Fruit fly (Drosophila melanogaster) whole organism, embryonic: ENCODE data around the gene CG14020.

Experiments
- Abd-B ChIP-seq: fragments of 200-800 bp; sonication (Bioruptor generic); optimal IDR thresholded peaks from 2 replicates; lab custom pipeline; 2018; ENCODE audit warnings: missing biosample characterization, mild to moderate bottlenecking, missing genetic modification characterization, moderate library complexity
- B-H2 ChIP-seq: fragments of 200-800 bp; sonication (Bioruptor generic); optimal IDR thresholded peaks from 2 replicates; lab custom pipeline; 2018; ENCODE audit warnings: missing biosample characterization, mild to moderate bottlenecking, missing genetic modification characterization
- CG10209 ChIP-seq: fragments of 200-800 bp; sonication (Bioruptor generic); optimal IDR thresholded peaks from 3 replicates; lab custom pipeline; 2017; ENCODE audit warnings: missing biosample characterization, mild to moderate bottlenecking, missing genetic modification characterization, missing genetic modification reagents
- CG13296 ChIP-seq: fragments of 200-800 bp; sonication (Bioruptor generic); optimal IDR thresholded peaks from 3 replicates; lab custom pipeline; 2018; ENCODE audit warnings: missing biosample characterization, mild to moderate bottlenecking, missing genetic modification characterization
- CG13624 ChIP-seq: fragments of 200-800 bp; sonication (Bioruptor generic); optimal IDR thresholded peaks from 2 replicates; lab custom pipeline; 2016; ENCODE audit warnings: missing biosample characterization, missing genetic modification characterization
- CG14667 ChIP-seq: fragments of 200-800 bp; sonication (Bioruptor generic); IDR thresholded peaks from 2 replicates; pipeline ENCODE4 v1.3.6; 2022; ENCODE audit warnings: missing biosample characterization, missing genetic modification characterization
- CG14710 ChIP-seq: fragments of 200-800 bp; sonication (Bioruptor generic); optimal IDR thresholded peaks from 3 replicates; lab custom pipeline; 2019; ENCODE audit warnings: missing biosample characterization, mild to moderate bottlenecking, missing genetic modification characterization, moderate library complexity
- CG16815 ChIP-seq: fragments of 200-800 bp; sonication (Bioruptor generic); optimal IDR thresholded peaks from 3 replicates; lab custom pipeline; 2017; ENCODE audit warnings: missing biosample characterization, mild to moderate bottlenecking, missing genetic modification characterization
- CG17361 ChIP-seq: fragments of 200-800 bp; sonication (Bioruptor generic); IDR thresholded peaks from 3 replicates; pipeline ENCODE4 v1.3.6; 2022; ENCODE audit warnings: missing biosample characterization, missing genetic modification characterization
- CG2199 ChIP-seq: fragments of 200-800 bp; sonication (Bioruptor generic); IDR thresholded peaks from 3 replicates; pipeline ENCODE4 v1.3.6; 2022; ENCODE audit warnings: missing biosample characterization, missing genetic modification characterization
- CG30431 ChIP-seq: fragments of 200-800 bp; sonication (Bioruptor generic); optimal IDR thresholded peaks from 2 replicates; lab custom pipeline; 2017; ENCODE audit warnings: missing biosample characterization, missing genetic modification characterization
- CG31441 ChIP-seq: fragments of 200-800 bp; sonication (Bioruptor generic); IDR thresholded peaks from 2 replicates; pipeline ENCODE4 v1.3.6; 2022; ENCODE audit warnings: missing biosample characterization, missing genetic modification characterization
- CG3163 ChIP-seq: fragments of 200-800 bp; sonication (Bioruptor generic); optimal IDR thresholded peaks from 3 replicates; lab custom pipeline; 2016; ENCODE audit warnings: missing biosample characterization, missing genetic modification characterization
- CG32532 ChIP-seq: fragments of 200-800 bp; sonication (Bioruptor generic); IDR thresholded peaks from 2 replicates; pipeline ENCODE4 v1.3.6; 2022; ENCODE audit warnings: missing biosample characterization, missing genetic modification characterization
- CG32772 ChIP-seq: fragments of 200-800 bp; sonication (Bioruptor generic); IDR thresholded peaks from 2 replicates; pipeline ENCODE4 v1.3.6; 2022; ENCODE audit warnings: missing biosample characterization, missing genetic modification characterization
- CG3726 ChIP-seq: fragments of 200-800 bp; sonication (Bioruptor generic); IDR thresholded peaks from 3 replicates; pipeline ENCODE4, ENCODE4 v1.3.6; 2022; ENCODE audit warnings: missing biosample characterization, missing genetic modification characterization
- CG4424 ChIP-seq: fragments of 200-800 bp; sonication (Bioruptor generic); optimal IDR thresholded peaks from 3 replicates; lab custom pipeline; 2016; ENCODE audit warnings: missing biosample characterization, missing genetic modification characterization
- CG5953 ChIP-seq: fragments of 200-800 bp; sonication (Bioruptor generic); IDR thresholded peaks from 2 replicates; pipeline ENCODE4 v1.3.6; 2022; ENCODE audit warnings: missing biosample characterization, missing genetic modification characterization
- CG6683 ChIP-seq: fragments of 200-800 bp; sonication (Bioruptor generic); optimal IDR thresholded peaks from 2 replicates; lab custom pipeline; 2017; ENCODE audit warnings: missing biosample characterization, mild to moderate bottlenecking, missing genetic modification characterization, missing genetic modification reagents
- CG7963 ChIP-seq: fragments of 200-800 bp; sonication (Bioruptor generic); IDR thresholded peaks from 3 replicates; pipeline ENCODE4 v1.3.6; 2022; ENCODE audit warnings: missing biosample characterization, missing genetic modification characterization; ENCODE audit not compliant: partially characterized antibody
- CG8089 ChIP-seq: fragments of 200-800 bp; sonication (Bioruptor generic); optimal IDR thresholded peaks from 3 replicates; lab custom pipeline; 2016; ENCODE audit warnings: missing biosample characterization, missing genetic modification characterization
- Camta ChIP-seq: fragments of 200-800 bp; sonication (Bioruptor generic); optimal IDR thresholded peaks from 2 replicates; lab custom pipeline; 2016; ENCODE audit warnings: missing biosample characterization, missing genetic modification characterization
- Deaf1 ChIP-seq: fragments of 200-800 bp; optimal IDR thresholded peaks from 3 replicates; lab custom pipeline; 2019; ENCODE audit warnings: missing biosample characterization, mild to moderate bottlenecking, missing genetic modification characterization, moderate library complexity
- E2f1 ChIP-seq: fragments of 200-800 bp; sonication (Bioruptor generic); IDR thresholded peaks from 2 replicates; pipeline ENCODE4 v1.3.6; 2022; ENCODE audit warnings: missing biosample characterization, missing genetic modification characterization
- ERR ChIP-seq: fragments of 200-800 bp; sonication (Bioruptor generic); optimal IDR thresholded peaks from 2 replicates; lab custom pipeline; 2016; ENCODE audit warnings: missing biosample characterization, missing genetic modification characterization
- H2.0 ChIP-seq: fragments of 200-800 bp; sonication (Bioruptor generic); IDR thresholded peaks from 2 replicates; pipeline ENCODE4 v1.3.6; 2022; ENCODE audit warnings: missing biosample characterization, missing genetic modification characterization
- Hsf ChIP-seq: fragments of 200-800 bp; sonication (Bioruptor generic); optimal IDR thresholded peaks from 3 replicates; lab custom pipeline; 2016; ENCODE audit warnings: missing biosample characterization, missing genetic modification characterization
- Lpt ChIP-seq: fragments of >200 bp; optimal IDR thresholded peaks from 2 replicates; lab custom pipeline; 2018; ENCODE audit warnings: missing biosample characterization, missing genetic modification characterization
- Med ChIP-seq: fragments of 200-800 bp; sonication (Bioruptor generic); peaks from one replicate; lab custom pipeline; 2016; ENCODE audit warnings: missing biosample characterization, missing genetic modification characterization, mild to moderate bottlenecking, inconsistent platforms, moderate library complexity
- Mrtf ChIP-seq: fragments of 200-800 bp; sonication (Bioruptor generic); IDR thresholded peaks from 3 replicates; pipeline ENCODE4 v1.3.6; 2022; ENCODE audit warnings: missing biosample characterization, missing genetic modification characterization
- NFAT ChIP-seq: fragments of 200-800 bp; sonication (Bioruptor generic); IDR thresholded peaks from 2 replicates; pipeline ENCODE4 v1.3.6; 2022; ENCODE audit warnings: missing biosample characterization, missing genetic modification characterization
- Ptx1 ChIP-seq: fragments of 200-800 bp; sonication (Bioruptor generic); IDR thresholded peaks from 2 replicates; pipeline ENCODE4 v1.3.6; 2022; ENCODE audit warnings: missing biosample characterization, missing genetic modification characterization
- Rfx ChIP-seq: fragments of 200-800 bp; sonication (Bioruptor generic); IDR thresholded peaks from 2 replicates; pipeline ENCODE4 v1.3.6; 2022; ENCODE audit warnings: missing biosample characterization, missing genetic modification characterization
- Side ChIP-seq: fragments of 200-800 bp; sonication (Bioruptor generic); optimal IDR thresholded peaks from 2 replicates; lab custom pipeline; 2016; ENCODE audit warnings: missing biosample characterization, missing genetic modification characterization
- cg ChIP-seq: fragments of 200-800 bp; sonication (Bioruptor generic); optimal IDR thresholded peaks from 3 replicates; lab custom pipeline; 2019; ENCODE audit warnings: missing biosample characterization, mild to moderate bottlenecking, missing genetic modification characterization, moderate library complexity
- chif ChIP-seq, 2 experiments: fragments of 200-800 bp; sonication (Bioruptor generic); optimal IDR thresholded peaks; 3 replicates each; lab custom pipeline; 2016; ENCODE audit warnings: missing biosample characterization in 2 of 2, missing genetic modification characterization in 2 of 2
- crc ChIP-seq: fragments of 200-800 bp; sonication (Bioruptor generic); optimal IDR thresholded peaks from 2 replicates; lab custom pipeline; 2016; ENCODE audit warnings: missing biosample characterization, missing genetic modification characterization
- dimm ChIP-seq: fragments of 200-800 bp; sonication (Bioruptor generic); IDR thresholded peaks from 2 replicates; pipeline ENCODE4 v1.3.6; 2022; ENCODE audit warnings: missing biosample characterization, missing genetic modification characterization
- dpn ChIP-seq, 2 experiments: fragments of 200-800 bp; sonication (Bioruptor generic); optimal IDR thresholded peaks; 3 replicates each; lab custom pipeline; 2016; ENCODE audit warnings: missing biosample characterization in 2 of 2, missing genetic modification characterization in 2 of 2
- exex ChIP-seq: fragments of 200-800 bp; sonication (Bioruptor generic); optimal IDR thresholded peaks from 4 replicates; lab custom pipeline; 2018; ENCODE audit warnings: missing biosample characterization, mild to moderate bottlenecking, missing genetic modification characterization, moderate library complexity
- fd102C ChIP-seq: fragments of 200-800 bp; sonication (Bioruptor generic); optimal IDR thresholded peaks from 2 replicates; lab custom pipeline; 2018; ENCODE audit warnings: missing biosample characterization, mild to moderate bottlenecking, missing genetic modification characterization, moderate library complexity
- jing ChIP-seq: fragments of 200-800 bp; sonication (Bioruptor generic); optimal IDR thresholded peaks from 2 replicates; lab custom pipeline; 2018; ENCODE audit warnings: missing biosample characterization, mild to moderate bottlenecking, missing genetic modification characterization
- pan ChIP-seq, 4 experiments: fragments of >200 bp in 3 of 4; fragments of 200-800 bp in 1 of 4; sonication (Bioruptor generic) in 1 of 4; optimal IDR thresholded peaks in 3 of 4; IDR thresholded peaks in 1 of 4; 2 replicates each; pipeline versions ENCODE4 v1.3.6 to Lab custom; 2017 to 2022; ENCODE audit warnings: missing biosample characterization in 2 of 4, missing genetic modification characterization in 2 of 4, mixed read lengths in 1 of 4
- pho ChIP-seq: fragments of 200-800 bp; sonication (Bioruptor generic); optimal IDR thresholded peaks from 2 replicates; lab custom pipeline; 2016; ENCODE audit warnings: missing biosample characterization, missing genetic modification characterization
- pum ChIP-seq: fragments of 200-800 bp; sonication (Bioruptor generic); optimal IDR thresholded peaks from 2 replicates; lab custom pipeline; 2016; ENCODE audit warnings: missing biosample characterization, missing genetic modification characterization
- sd ChIP-seq: fragments of 200-800 bp; sonication (Bioruptor generic); optimal IDR thresholded peaks from 3 replicates; lab custom pipeline; 2018; ENCODE audit warnings: missing biosample characterization, mild to moderate bottlenecking, missing genetic modification characterization, moderate library complexity
- sisA ChIP-seq: fragments of 200-800 bp; sonication (Bioruptor generic); IDR thresholded peaks from 2 replicates; pipeline ENCODE4 v1.3.6; 2022; ENCODE audit warnings: missing biosample characterization, missing genetic modification characterization
- slou ChIP-seq: fragments of 200-800 bp; sonication (Bioruptor generic); optimal IDR thresholded peaks from 3 replicates; lab custom pipeline; 2016; ENCODE audit warnings: missing biosample characterization, missing genetic modification characterization
- tap ChIP-seq: fragments of 200-800 bp; optimal IDR thresholded peaks from 3 replicates; lab custom pipeline; 2019; ENCODE audit warnings: missing biosample characterization, mild to moderate bottlenecking, missing genetic modification characterization, moderate library complexity
- tin ChIP-seq: fragments of 200-800 bp; sonication (Bioruptor generic); optimal IDR thresholded peaks from 3 replicates; lab custom pipeline; 2016; ENCODE audit warnings: missing biosample characterization, missing genetic modification characterization

Gene CG14020

DNA sequence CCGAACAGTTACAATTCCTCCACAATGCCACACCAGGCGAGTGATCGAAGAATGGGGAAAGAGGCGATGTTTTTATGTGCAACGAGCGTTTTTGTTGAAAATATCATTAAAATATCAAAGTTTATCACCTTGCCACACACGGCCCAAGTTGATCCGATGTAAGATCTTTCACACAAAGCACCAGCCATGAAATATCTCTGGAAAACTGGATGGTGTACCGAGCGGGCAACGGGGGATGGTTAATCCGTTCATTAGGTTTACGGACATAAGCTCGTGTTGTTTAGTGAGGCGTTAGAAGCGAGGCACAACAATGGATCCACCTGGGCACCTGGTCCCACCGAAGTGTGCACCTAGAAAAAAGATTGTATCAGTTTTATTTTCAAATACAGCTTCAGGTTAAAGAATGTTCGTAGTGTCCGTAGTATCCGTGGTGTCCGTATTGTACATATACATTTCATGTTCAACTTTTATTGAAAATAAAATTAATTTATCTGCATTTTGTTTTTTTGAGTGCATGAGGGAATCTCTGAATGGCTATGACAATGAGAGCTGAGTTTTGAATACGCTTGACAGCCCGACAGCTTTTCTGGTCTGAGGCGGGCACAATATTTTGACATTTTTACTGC is 21.0 kb upstream of the CG14020 start (continued):
- TF ChIP-seq CG14710 (tag; lab: Kevin White, UChicago), result peak; percentile 64
- TF ChIP-seq Abd-B (GFP tag; lab: Kevin White, UChicago), result peak; percentile 45
- peak; percentile 16 for TF ChIP-seq slou
- peak; percentile 41 for TF ChIP-seq CG13296
- peak; percentile 40 to 50 for TF ChIP-seq dpn (GFP tag; optimal IDR thresholded peaks at IDR 0.05; lab: Kevin White, UChicago)
- no peak for TF ChIP-seq cg (GFP tag; lab: Kevin White, UChicago)
- TF ChIP-seq CG16815, result peak; percentile 19
- TF ChIP-seq CG32532 (GFP tag; lab: Robert Waterston, UW), result peak; percentile 63
- TF ChIP-seq chif (GFP tag; optimal IDR thresholded peaks at IDR 0.05; lab: Kevin White, UChicago), result peak; percentile 30 to 73
- TF ChIP-seq tap, result peak; percentile 56
- peak; percentile 24; the same call in 1 of the 2 replicates for TF ChIP-seq CG14667 (GFP tag; lab: Robert Waterston, UW)
- peak; percentile 39 for TF ChIP-seq tin
- peak; percentile 26; the same call in 1 of the 2 replicates for TF ChIP-seq E2f1 (GFP tag; lab: Robert Waterston, UW)
- TF ChIP-seq Ptx1, result peak; percentile 54
- TF ChIP-seq ERR (GFP tag; lab: Kevin White, UChicago), result no peak
- TF ChIP-seq Mrtf, result 0 out of 3 replicates have a peak, but pooled peaks have one; percentile 56
- TF ChIP-seq pho (GFP tag; lab: Kevin White, UChicago), result no peak
- no peak for TF ChIP-seq fd102C (GFP tag; lab: Kevin White, UChicago)
- peak; percentile 29 for TF ChIP-seq pum (GFP tag; lab: Kevin White, UChicago)
- peak; percentile 49 for TF ChIP-seq CG30431 (GFP tag; lab: Kevin White, UChicago)
- TF ChIP-seq Camta (GFP tag; lab: Kevin White, UChicago), result peak; percentile 58
- TF ChIP-seq CG4424 (GFP tag; lab: Kevin White, UChicago), result peak; percentile 68
- TF ChIP-seq Med (GFP tag; lab: Kevin White, UChicago), result peak; percentile 87
- TF ChIP-seq B-H2, result no peak
- TF ChIP-seq CG6683 (GFP tag; lab: Kevin White, UChicago), result no peak
- TF ChIP-seq CG13624, result peak; percentile 44
- no peak for TF ChIP-seq CG7963 (GFP tag; lab: Robert Waterston, UW)
- TF ChIP-seq CG10209 (GFP tag; lab: Kevin White, UChicago), result peak; percentile 43
- TF ChIP-seq CG5953 (GFP tag; lab: Robert Waterston, UW), result no peak
- TF ChIP-seq CG8089 (GFP tag; lab: Kevin White, UChicago), result no peak
- peak; percentile 32 for TF ChIP-seq Side (GFP tag; lab: Kevin White, UChicago)
- TF ChIP-seq pan (optimal IDR thresholded peaks at IDR 0.05; lab: Kevin White, UChicago), result no peak
- TF ChIP-seq pan (GFP tag; optimal IDR thresholded peaks at IDR 0.05 in 1 of 2, IDR thresholded peaks at IDR 0.05 in 1 of 2), result no peak
- TF ChIP-seq sd (tag; lab: Kevin White, UChicago), result peak; percentile 16
- peak; percentile 26 for TF ChIP-seq Deaf1 (tag; lab: Kevin White, UChicago)
- TF ChIP-seq CG2199 (GFP tag; lab: Robert Waterston, UW), result no peak
- TF ChIP-seq sisA, result peak; percentile 74
- TF ChIP-seq NFAT (GFP tag; lab: Robert Waterston, UW), result peak; percentile 35; the same call in 1 of the 2 replicates
- TF ChIP-seq Rfx (GFP tag; lab: Robert Waterston, UW), result peak; percentile 77
- TF ChIP-seq dimm (GFP tag; lab: Robert Waterston, UW), result no peak
- TF ChIP-seq CG3726 (GFP tag; lab: Robert Waterston, UW), result no peak
- no peak for TF ChIP-seq exex (tag; lab: Kevin White, UChicago)
- TF ChIP-seq H2.0 (GFP tag; lab: Robert Waterston, UW), result peak; percentile 44; the same call in 1 of the 2 replicates
- no peak for TF ChIP-seq CG3163 (GFP tag; lab: Kevin White, UChicago)
- TF ChIP-seq CG32772 (GFP tag; lab: Robert Waterston, UW), result peak; percentile 57; the same call in 1 of the 2 replicates
- peak; percentile 36 for TF ChIP-seq jing (GFP tag; lab: Kevin White, UChicago)
- no peak for TF ChIP-seq Lpt (GFP tag; lab: Kevin White, UChicago)
- peak; percentile 74 for TF ChIP-seq CG31441 (GFP tag; lab: Robert Waterston, UW)
- peak; percentile 61 for TF ChIP-seq CG17361 (GFP tag; lab: Robert Waterston, UW)
- TF ChIP-seq Hsf (GFP tag; lab: Kevin White, UChicago), result peak; percentile 63
- peak; percentile 17 for TF ChIP-seq crc
